Fruit fly (Drosophila melanogaster): ENCODE measurements around the gene CG5800.
A peak's percentile ranks its signal among the peaks of the same experiment; 100 is the strongest.

CG5800 gene

DNA sequence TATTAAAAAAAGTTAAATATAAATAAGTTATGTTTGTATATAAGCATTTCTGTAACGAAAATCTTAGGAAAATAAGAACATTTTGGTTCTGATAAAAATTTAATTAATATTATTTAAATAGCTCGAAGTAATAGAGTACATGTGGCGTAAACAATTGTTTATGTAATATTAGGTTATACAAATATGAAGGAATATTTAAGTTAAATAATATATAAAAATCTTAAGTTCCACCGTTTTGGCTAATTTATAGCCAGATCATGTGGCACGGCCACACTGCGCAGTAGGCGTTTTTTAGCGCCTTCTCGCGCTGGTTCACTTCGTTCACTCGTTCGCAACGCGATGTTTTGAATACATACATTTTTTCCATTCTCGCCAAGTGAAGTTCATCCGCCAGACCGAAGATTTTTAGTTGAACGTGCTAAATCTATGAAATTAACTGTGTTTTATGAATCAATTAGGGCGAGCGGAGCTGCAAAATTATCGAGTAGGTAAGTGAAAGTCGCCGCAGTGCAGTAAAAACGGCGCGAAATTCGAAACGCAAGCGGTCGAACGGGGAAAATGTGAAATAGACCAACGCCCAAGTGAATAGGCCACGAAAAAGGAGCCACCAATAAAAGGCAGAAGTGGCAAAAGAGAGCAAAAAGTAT is 21.1 kb downstream of the CG5800 start, which contains the start of gene beta-Spec:
Gene beta-Spec (plus strand): TSS at position 323 of the 647 bp plus-strand sequence.
- no peak for TF ChIP-seq CG5204 (GFP tag; optimal IDR thresholded peaks at IDR 0.05)
- TF ChIP-seq cic (GFP tag; optimal IDR thresholded peaks at IDR 0.05), result no peak
- no peak for TF ChIP-seq Mnt (GFP tag; optimal IDR thresholded peaks at IDR 0.05)
- TF ChIP-seq Clk (GFP tag; optimal IDR thresholded peaks at IDR 0.05), result no peak
- peak; percentile 40 for TF ChIP-seq bab1 (GFP tag; optimal IDR thresholded peaks at IDR 0.05)

DNA sequence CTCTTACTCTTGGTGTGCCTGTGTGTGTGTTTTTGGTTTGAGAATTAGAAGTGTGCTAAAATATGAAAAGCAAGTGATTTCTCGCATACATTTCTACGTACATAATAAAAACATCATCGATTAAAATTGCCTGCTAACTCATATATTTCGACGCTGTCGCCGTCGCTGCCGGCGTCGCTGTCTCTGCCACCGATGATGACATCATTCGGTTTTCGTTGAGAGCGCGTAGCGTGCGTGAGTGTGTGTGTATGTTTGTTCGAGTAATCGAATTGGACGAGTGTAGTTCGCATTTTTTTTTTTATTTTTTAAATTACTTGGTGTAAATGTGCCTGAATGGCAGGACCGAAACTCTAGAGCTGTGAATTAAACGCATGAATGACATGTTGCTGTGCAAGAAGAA is 21.6 kb downstream of the CG5800 start:
- TF ChIP-seq Hr96 (GFP tag; optimal IDR thresholded peaks at IDR 0.05) (no peak), tj (GFP tag; optimal IDR thresholded peaks at IDR 0.05) (peak; percentile 3)

DNA sequence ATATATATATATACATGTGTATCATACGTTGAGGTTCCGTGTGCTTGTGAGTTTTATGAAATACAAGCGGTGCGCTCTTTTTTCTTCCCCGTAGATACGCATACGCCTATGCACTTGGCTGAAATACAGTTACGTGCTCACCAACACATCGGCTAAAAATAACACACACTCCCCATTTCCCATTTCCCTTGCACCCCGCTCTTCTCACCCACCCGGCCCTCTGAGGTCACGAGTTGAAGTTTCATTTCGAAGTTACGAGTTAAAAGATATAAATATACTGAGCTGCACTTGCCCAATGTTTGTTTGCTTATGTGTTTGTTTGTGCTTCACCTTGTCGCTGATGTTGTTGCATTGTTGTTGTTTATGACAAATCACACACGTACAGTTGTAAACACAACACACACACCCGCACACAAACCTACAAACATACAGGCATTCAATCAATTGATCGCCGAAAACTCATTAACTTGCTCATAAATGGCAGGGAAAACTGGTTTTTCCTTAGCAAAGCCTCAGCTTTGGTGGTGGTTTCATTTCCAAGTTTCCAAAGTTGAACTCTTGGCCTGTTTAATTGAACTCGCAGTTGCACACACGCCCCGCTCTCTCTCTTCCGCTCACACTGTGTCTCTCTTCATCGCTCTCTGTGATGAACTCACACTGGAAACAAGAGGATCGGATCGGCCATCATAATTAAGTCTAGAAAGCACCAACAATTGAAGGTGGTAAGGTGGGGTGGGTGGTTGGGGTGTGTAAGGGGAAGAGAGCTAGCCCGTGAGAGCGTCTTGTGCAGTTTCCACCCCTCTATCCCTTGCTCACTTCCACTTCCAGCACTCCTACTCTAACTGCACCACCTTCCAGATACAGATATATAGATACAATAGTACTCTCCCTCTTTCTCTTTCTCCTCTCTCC is 22.4 kb downstream of the CG5800 start:
- TF ChIP-seq bab1 (GFP tag; optimal IDR thresholded peaks at IDR 0.05) (no peak), Crg-1 (GFP tag; optimal IDR thresholded peaks at IDR 0.05) (no peak), kay (GFP tag; ENCODE audit: borderline replicate concordance) (no peak), pad (GFP tag; optimal IDR thresholded peaks at IDR 0.05) (no peak), CG11617 (GFP tag; optimal IDR thresholded peaks at IDR 0.05) (no peak), CG1620 (GFP tag; optimal IDR thresholded peaks at IDR 0.05) (no peak), CG5204 (GFP tag; optimal IDR thresholded peaks at IDR 0.05) (no peak), CG14711 (tag; optimal IDR thresholded peaks at IDR 0.05) (no peak), CG33017 (tag; optimal IDR thresholded peaks at IDR 0.05) (no peak), CG7101 (tag; optimal IDR thresholded peaks at IDR 0.05) (no peak), toe (GFP tag; optimal IDR thresholded peaks at IDR 0.05) (no peak), cic (GFP tag; optimal IDR thresholded peaks at IDR 0.05) (no peak), CG7045 (GFP tag; optimal IDR thresholded peaks at IDR 0.05) (no peak)

DNA sequence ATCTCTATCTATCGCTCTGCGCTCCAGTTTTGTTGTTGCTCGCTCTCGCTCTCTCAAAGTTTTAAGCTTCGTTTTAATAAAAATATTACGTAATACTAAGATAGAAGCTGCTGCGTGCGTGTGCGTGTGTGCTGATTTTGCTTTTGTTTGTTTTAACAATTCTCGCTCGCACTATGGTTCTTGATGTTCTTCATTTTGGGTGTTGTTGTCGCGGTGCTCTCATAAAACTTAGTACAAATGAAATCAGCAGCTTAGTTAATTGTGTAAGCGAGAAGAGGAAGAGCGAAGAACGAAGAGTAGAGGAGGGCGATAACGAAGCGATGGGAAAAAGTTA is 23.0 kb downstream of the CG5800 start:
- TF ChIP-seq CG33017 (tag; optimal IDR thresholded peaks at IDR 0.05), result no peak
- no peak for TF ChIP-seq CG11617 (GFP tag; optimal IDR thresholded peaks at IDR 0.05)
- TF ChIP-seq bab1 (GFP tag; optimal IDR thresholded peaks at IDR 0.05), result no peak
- no peak for TF ChIP-seq cic (GFP tag; optimal IDR thresholded peaks at IDR 0.05)
- TF ChIP-seq CG1620 (GFP tag; optimal IDR thresholded peaks at IDR 0.05), result no peak
- no peak for TF ChIP-seq CG7045 (GFP tag; optimal IDR thresholded peaks at IDR 0.05)
- TF ChIP-seq Hr96 (GFP tag; optimal IDR thresholded peaks at IDR 0.05), result no peak
- no peak for TF ChIP-seq cnc (optimal IDR thresholded peaks at IDR 0.05)
- no peak for TF ChIP-seq CG12768 (GFP tag; optimal IDR thresholded peaks at IDR 0.05)
- no peak for TF ChIP-seq CG7101 (tag; optimal IDR thresholded peaks at IDR 0.05)
- TF ChIP-seq CG14711 (tag; optimal IDR thresholded peaks at IDR 0.05), result no peak
- TF ChIP-seq ovo (GFP tag; optimal IDR thresholded peaks at IDR 0.05), result no peak
- no peak for TF ChIP-seq kay (GFP tag; ENCODE audit: borderline replicate concordance)
- no peak for TF ChIP-seq CG5204 (GFP tag; optimal IDR thresholded peaks at IDR 0.05)
- no peak for TF ChIP-seq toe (GFP tag; optimal IDR thresholded peaks at IDR 0.05)
- no peak for TF ChIP-seq pad (GFP tag; optimal IDR thresholded peaks at IDR 0.05)
- no peak for TF ChIP-seq Crg-1 (GFP tag; optimal IDR thresholded peaks at IDR 0.05)

DNA sequence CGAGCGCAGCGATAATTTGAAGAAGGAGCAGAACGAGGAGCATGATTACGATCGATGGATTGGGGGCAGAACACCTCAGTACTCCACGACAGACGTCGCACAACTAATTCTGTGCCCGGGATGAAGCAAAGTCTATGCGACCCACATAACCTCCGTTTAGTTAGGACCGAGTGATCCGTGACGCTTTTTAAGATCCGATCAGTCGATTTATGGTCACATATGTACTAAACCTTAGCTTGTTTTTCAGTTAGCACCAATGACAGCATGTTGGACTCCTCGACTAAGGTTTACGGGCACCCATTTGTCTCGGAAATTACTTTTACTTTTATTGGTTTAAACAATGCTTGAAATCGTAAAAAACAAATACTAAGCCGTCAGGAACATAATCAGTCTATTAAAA is 35.7 kb downstream of the CG5800 start, which contains the start of gene CG12990:
Gene CG12990 (minus strand): TSS at position 101 of the 400 bp plus-strand sequence.
- TF ChIP-seq Clk (GFP tag; optimal IDR thresholded peaks at IDR 0.05) (no peak), CG14711 (tag; optimal IDR thresholded peaks at IDR 0.05) (no peak)

DNA sequence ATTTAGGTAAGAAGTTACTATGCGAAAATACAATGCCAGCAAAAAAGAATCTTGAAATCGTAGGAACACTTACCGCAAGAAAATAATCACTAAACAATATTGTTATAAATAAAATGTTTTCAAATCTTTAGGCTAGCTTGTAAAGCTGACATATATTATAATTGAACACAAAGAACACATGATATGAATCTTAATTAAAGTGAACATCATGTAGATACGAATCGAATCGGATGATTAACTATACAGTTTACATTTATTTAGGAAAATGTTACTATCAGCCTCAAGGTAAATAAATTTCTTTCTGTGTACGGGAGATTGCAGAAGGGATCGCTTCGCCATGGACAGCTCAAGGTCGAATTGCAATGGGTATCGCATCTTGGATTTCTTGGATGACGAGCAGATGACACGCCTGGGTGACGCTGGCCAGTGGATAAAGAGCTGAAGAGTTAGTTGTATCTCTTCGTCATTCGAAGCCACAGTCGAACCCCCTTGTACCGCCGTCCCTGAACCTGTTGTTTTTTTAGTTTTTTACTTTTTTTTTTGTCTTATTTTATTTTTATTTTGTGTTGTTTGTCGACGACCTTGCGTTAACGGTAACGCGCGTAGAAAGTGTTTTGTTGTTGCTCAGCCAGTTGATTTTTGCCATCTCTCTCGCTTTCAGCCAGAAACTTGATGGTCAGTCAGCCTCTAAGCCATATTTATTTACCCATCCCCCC is 42.0 kb downstream of the CG5800 start:
- TF ChIP-seq CG7045 (GFP tag; optimal IDR thresholded peaks at IDR 0.05), result no peak
- TF ChIP-seq CG11617 (GFP tag; optimal IDR thresholded peaks at IDR 0.05), result no peak
- TF ChIP-seq CG33017 (tag; optimal IDR thresholded peaks at IDR 0.05), result no peak
- TF ChIP-seq bab1 (GFP tag; optimal IDR thresholded peaks at IDR 0.05), result no peak
- no peak for TF ChIP-seq ovo (GFP tag; optimal IDR thresholded peaks at IDR 0.05)
- TF ChIP-seq cnc (optimal IDR thresholded peaks at IDR 0.05), result no peak
- TF ChIP-seq Hr96 (GFP tag; optimal IDR thresholded peaks at IDR 0.05), result no peak
- no peak for TF ChIP-seq tj (GFP tag; optimal IDR thresholded peaks at IDR 0.05)
- no peak for TF ChIP-seq CG5204 (GFP tag; optimal IDR thresholded peaks at IDR 0.05)
